Worm (Caenorhabditis elegans) whole organism, L4/young adult: ENCODE results near the gene M03F8.1.

ENCODE experiments used
- W03F9.2 ChIP-seq: fragments of 150-350 bp; optimal IDR thresholded peaks from 2 replicates; lab custom pipeline; 2014; ENCODE audit warnings: missing biosample characterization, missing genetic modification characterization
- dao-5 ChIP-seq: sonication (generic microtip); optimal IDR thresholded peaks from 2 replicates; lab custom pipeline; 2016; ENCODE audit warnings: missing genotype, missing genetic modification characterization, moderate library complexity, missing compliant biosample characterization
- him-1 ChIP-seq: sonication (generic microtip); optimal IDR thresholded peaks from 2 replicates; lab custom pipeline; 2016; ENCODE audit warnings: missing genotype, missing genetic modification reagents, missing genetic modification characterization, missing compliant biosample characterization

- TF ChIP-seq W03F9.2 (tag; lab: Kevin White, UChicago) (no peak), him-1 (tag; lab: Kevin White, UChicago) (no peak), dao-5 (no peak)
Measured at ce11 chrV:5951133-5951532, at the start of gene M03F8.1.
